Fruit fly (Drosophila melanogaster) whole organism, embryonic: ENCODE data around the gene CG43901.
A peak's percentile ranks its signal among the peaks of the same experiment; 100 is the strongest.

Experiments
- Atf3 ChIP-seq: fragments of 200-800 bp; sonication (Bioruptor generic); optimal IDR thresholded peaks from 3 replicates; lab custom pipeline; 2016; ENCODE audit warnings: missing biosample characterization, missing genetic modification characterization
- Blimp-1 ChIP-seq: fragments of 200-800 bp; sonication (Bioruptor generic); optimal IDR thresholded peaks from 3 replicates; lab custom pipeline; 2018; ENCODE audit warnings: missing biosample characterization, missing genetic modification characterization, mild to moderate bottlenecking, moderate library complexity, missing genetic modification reagents
- CG11085 ChIP-seq: fragments of 200-800 bp; sonication (Bioruptor generic); IDR thresholded peaks from 2 replicates; pipeline ENCODE4 v1.3.6; 2022; ENCODE audit warnings: missing biosample characterization, missing genetic modification characterization
- CG11695 ChIP-seq: fragments of 200-800 bp; sonication (Bioruptor generic); IDR thresholded peaks from 3 replicates; pipeline ENCODE4 v1.3.6; 2022; ENCODE audit warnings: missing biosample characterization, missing genetic modification characterization
- CG1233 ChIP-seq: fragments of 200-800 bp; sonication (Bioruptor generic); optimal IDR thresholded peaks from 4 replicates; lab custom pipeline; 2018; ENCODE audit warnings: missing biosample characterization, mild to moderate bottlenecking, missing genetic modification characterization
- CG13123 ChIP-seq: fragments of 200-800 bp; sonication (Bioruptor generic); optimal IDR thresholded peaks from 2 replicates; lab custom pipeline; 2016; ENCODE audit warnings: missing biosample characterization, missing genetic modification characterization
- CG15073 ChIP-seq: fragments of 200-800 bp; sonication (Bioruptor generic); optimal IDR thresholded peaks from 2 replicates; lab custom pipeline; 2016; ENCODE audit warnings: missing biosample characterization, missing genetic modification characterization
- CG17568 ChIP-seq: fragments of 200-800 bp; sonication (Bioruptor generic); optimal IDR thresholded peaks from 2 replicates; lab custom pipeline; 2018; ENCODE audit warnings: missing biosample characterization, mild to moderate bottlenecking, missing genetic modification characterization, moderate library complexity
- CG17829 ChIP-seq: fragments of 200-800 bp; optimal IDR thresholded peaks from 2 replicates; lab custom pipeline; 2019; ENCODE audit warnings: missing biosample characterization, mild to moderate bottlenecking, missing genetic modification characterization, moderate library complexity
- CG3065 ChIP-seq: fragments of 200-800 bp; sonication (Bioruptor generic); optimal IDR thresholded peaks from 2 replicates; lab custom pipeline; 2016; ENCODE audit warnings: missing biosample characterization, missing genetic modification characterization
- CG32767 ChIP-seq: fragments of 200-800 bp; sonication (Bioruptor generic); IDR thresholded peaks from 2 replicates; pipeline ENCODE4 v1.3.6; 2022; ENCODE audit warnings: missing biosample characterization, missing genetic modification characterization
- CG33213 ChIP-seq: fragments of 200-800 bp; sonication (Bioruptor generic); optimal IDR thresholded peaks from 3 replicates; lab custom pipeline; 2016; ENCODE audit warnings: missing biosample characterization, missing genetic modification characterization
- CG3407 ChIP-seq: fragments of 200-800 bp; sonication (Bioruptor generic); optimal IDR thresholded peaks from 2 replicates; lab custom pipeline; 2018; ENCODE audit warnings: missing biosample characterization, mild to moderate bottlenecking, missing genetic modification characterization
- CG3995 ChIP-seq: fragments of 200-800 bp; sonication (Bioruptor generic); optimal IDR thresholded peaks from 3 replicates; lab custom pipeline; 2016; ENCODE audit warnings: missing biosample characterization, missing genetic modification characterization
- CG42726 ChIP-seq: fragments of 200-800 bp; sonication (Bioruptor generic); IDR thresholded peaks from 2 replicates; pipeline ENCODE4 v1.3.6; 2022; ENCODE audit warnings: missing biosample characterization, missing genetic modification characterization; ENCODE audit not compliant: partially characterized antibody
- CG4854 ChIP-seq: fragments of 200-800 bp; sonication (Bioruptor generic); optimal IDR thresholded peaks from 2 replicates; lab custom pipeline; 2016; ENCODE audit warnings: missing biosample characterization, missing genetic modification characterization, inconsistent platforms
- CG6765 ChIP-seq: fragments of 200-800 bp; sonication (Bioruptor generic); optimal IDR thresholded peaks from 3 replicates; lab custom pipeline; 2017; ENCODE audit warnings: missing biosample characterization, mild to moderate bottlenecking, missing genetic modification characterization
- CHES-1-like ChIP-seq: fragments of 200-800 bp; sonication (Bioruptor generic); optimal IDR thresholded peaks from 2 replicates; lab custom pipeline; 2016; ENCODE audit warnings: missing biosample characterization, missing genetic modification characterization
- Dad ChIP-seq: fragments of 200-800 bp; sonication (Bioruptor generic); optimal IDR thresholded peaks from 3 replicates; lab custom pipeline; 2016; ENCODE audit warnings: missing biosample characterization, missing genetic modification characterization
- Deaf1 ChIP-seq: fragments of 200-800 bp; optimal IDR thresholded peaks from 3 replicates; lab custom pipeline; 2019; ENCODE audit warnings: missing biosample characterization, mild to moderate bottlenecking, missing genetic modification characterization, moderate library complexity
- Ets97D ChIP-seq: fragments of 200-800 bp; sonication (Bioruptor generic); optimal IDR thresholded peaks from 3 replicates; lab custom pipeline; 2016; ENCODE audit warnings: missing biosample characterization, missing genetic modification characterization
- Fer3 ChIP-seq: fragments of 200-800 bp; sonication (Bioruptor generic); optimal IDR thresholded peaks from 2 replicates; lab custom pipeline; 2018; ENCODE audit warnings: missing biosample characterization, mild to moderate bottlenecking, missing genetic modification characterization, moderate library complexity
- H15 ChIP-seq: fragments of 200-800 bp; sonication (Bioruptor generic); IDR thresholded peaks from 3 replicates; pipeline ENCODE4 v1.3.6; 2022; ENCODE audit warnings: missing biosample characterization, missing genetic modification characterization
- HHEX ChIP-seq: fragments of 200-800 bp; sonication (Bioruptor generic); optimal IDR thresholded peaks from 3 replicates; lab custom pipeline; 2017; ENCODE audit warnings: missing biosample characterization, mild to moderate bottlenecking, missing genetic modification characterization, missing genetic modification reagents
- HLH4C ChIP-seq: fragments of 200-800 bp; sonication (Bioruptor generic); IDR thresholded peaks from 3 replicates; pipeline ENCODE4 v1.3.6; 2022; ENCODE audit warnings: missing biosample characterization, missing genetic modification characterization; ENCODE audit not compliant: partially characterized antibody
- HLHmδ ChIP-seq: fragments of 200-800 bp; sonication (Bioruptor generic); optimal IDR thresholded peaks from 2 replicates; lab custom pipeline; 2018; ENCODE audit warnings: missing biosample characterization, mild to moderate bottlenecking, missing genetic modification characterization, moderate library complexity
- Hr78 ChIP-seq, 2 experiments: fragments of 200-800 bp in 1 of 2; fragments of >200 bp in 1 of 2; sonication (Bioruptor generic) in 1 of 2; optimal IDR thresholded peaks; 2 replicates each; lab custom pipeline; 2017 to 2019; ENCODE audit warnings: missing biosample characterization in 2 of 2, missing genetic modification characterization in 2 of 2, mild to moderate bottlenecking in 1 of 2, moderate library complexity in 1 of 2
- Lhr ChIP-seq: fragments of 200-800 bp; sonication (Bioruptor generic); optimal IDR thresholded peaks from 3 replicates; lab custom pipeline; 2017; ENCODE audit warnings: mild to moderate bottlenecking, missing biosample characterization, missing genetic modification reagents, missing genetic modification characterization
- Mes4 ChIP-seq: fragments of 200-800 bp; sonication (Bioruptor generic); optimal IDR thresholded peaks from 2 replicates; lab custom pipeline; 2016; ENCODE audit warnings: missing biosample characterization, missing genetic modification characterization
- Opbp ChIP-seq: fragments of 200-800 bp; sonication (Bioruptor generic); IDR thresholded peaks from 3 replicates; pipeline ENCODE4 v1.3.6; 2022; ENCODE audit warnings: missing biosample characterization, missing genetic modification characterization; ENCODE audit not compliant: partially characterized antibody
- Ravus ChIP-seq: fragments of 200-800 bp; sonication (Bioruptor generic); IDR thresholded peaks from 2 replicates; pipeline ENCODE4 v1.3.6; 2022; ENCODE audit warnings: missing biosample characterization, missing genetic modification characterization
- Sox102F ChIP-seq: fragments of 200-800 bp; sonication (Bioruptor generic); optimal IDR thresholded peaks from 2 replicates; lab custom pipeline; 2018; ENCODE audit warnings: missing biosample characterization, mild to moderate bottlenecking, missing genetic modification characterization, moderate library complexity
- Taf1 ChIP-seq: fragments of 200-800 bp; sonication (Bioruptor generic); IDR thresholded peaks from 2 replicates; pipeline ENCODE4 v1.3.6; 2022; ENCODE audit warnings: missing biosample characterization, missing genetic modification characterization
- ara ChIP-seq: fragments of 200-800 bp; sonication (Bioruptor generic); IDR thresholded peaks from 2 replicates; pipeline ENCODE4 v1.3.6; 2022; ENCODE audit warnings: missing biosample characterization, missing genetic modification characterization
- bab2 ChIP-seq: fragments of 200-800 bp; sonication (Bioruptor generic); optimal IDR thresholded peaks from 2 replicates; lab custom pipeline; 2016; ENCODE audit warnings: missing biosample characterization, missing genetic modification characterization
- caup ChIP-seq: fragments of 200-800 bp; sonication (Bioruptor generic); optimal IDR thresholded peaks from 3 replicates; lab custom pipeline; 2017; ENCODE audit warnings: missing biosample characterization, mild to moderate bottlenecking, missing genetic modification characterization, moderate library complexity; ENCODE audit not compliant: severe bottlenecking
- ems ChIP-seq: fragments of 200-800 bp; sonication (Bioruptor generic); optimal IDR thresholded peaks from 3 replicates; lab custom pipeline; 2016; ENCODE audit warnings: missing biosample characterization, missing genetic modification characterization
- hbn ChIP-seq: fragments of 200-800 bp; sonication (Bioruptor generic); IDR thresholded peaks from 2 replicates; pipeline ENCODE4 v1.3.6; 2022; ENCODE audit warnings: missing biosample characterization, missing genetic modification characterization; ENCODE audit not compliant: partially characterized antibody
- kni ChIP-seq: fragments of 200-800 bp; sonication (Bioruptor generic); optimal IDR thresholded peaks from 3 replicates; lab custom pipeline; 2017; ENCODE audit warnings: mild to moderate bottlenecking, missing biosample characterization, missing genetic modification reagents, missing genetic modification characterization
- lilli ChIP-seq: fragments of 200-800 bp; sonication (Bioruptor generic); optimal IDR thresholded peaks from 3 replicates; lab custom pipeline; 2016; ENCODE audit warnings: missing biosample characterization, missing genetic modification characterization
- mirr ChIP-seq: fragments of 200-800 bp; sonication (Bioruptor generic); optimal IDR thresholded peaks from 3 replicates; lab custom pipeline; 2018; ENCODE audit warnings: missing biosample characterization, mild to moderate bottlenecking, missing genetic modification characterization
- odd ChIP-seq: fragments of 200-800 bp; sonication (Bioruptor generic); optimal IDR thresholded peaks from 2 replicates; lab custom pipeline; 2017; ENCODE audit warnings: missing biosample characterization, mild to moderate bottlenecking, missing genetic modification characterization
- phol ChIP-seq: fragments of 200-800 bp; sonication (Bioruptor generic); optimal IDR thresholded peaks from 3 replicates; lab custom pipeline; 2018; ENCODE audit warnings: missing biosample characterization, mild to moderate bottlenecking, missing genetic modification characterization, moderate library complexity
- sc ChIP-seq, 3 experiments: fragments of >200 bp in 2 of 3; fragments of 200-800 bp in 1 of 3; sonication (Bioruptor generic) in 1 of 3; optimal IDR thresholded peaks; 2 replicates in 2 of 3; 3 replicates in 1 of 3; lab custom pipeline; 2017; ENCODE audit warnings: mild to moderate bottlenecking in 1 of 3, missing biosample characterization in 1 of 3, missing genetic modification characterization in 1 of 3, missing genetic modification reagents in 1 of 3
- schlank ChIP-seq: fragments of 200-800 bp; sonication (Bioruptor generic); optimal IDR thresholded peaks from 2 replicates; lab custom pipeline; 2018; ENCODE audit warnings: missing biosample characterization, mild to moderate bottlenecking, missing genetic modification characterization
- sd ChIP-seq: fragments of 200-800 bp; sonication (Bioruptor generic); optimal IDR thresholded peaks from 3 replicates; lab custom pipeline; 2018; ENCODE audit warnings: missing biosample characterization, mild to moderate bottlenecking, missing genetic modification characterization, moderate library complexity
- sima ChIP-seq: fragments of 200-800 bp; sonication (Bioruptor generic); optimal IDR thresholded peaks from 2 replicates; lab custom pipeline; 2016; ENCODE audit warnings: missing biosample characterization, missing genetic modification characterization
- slp2 ChIP-seq: fragments of 200-800 bp; sonication (Bioruptor generic); optimal IDR thresholded peaks from 2 replicates; lab custom pipeline; 2016; ENCODE audit warnings: missing biosample characterization, missing genetic modification characterization
- sqz ChIP-seq: fragments of 200-800 bp; sonication (Bioruptor generic); optimal IDR thresholded peaks from 3 replicates; lab custom pipeline; 2018; ENCODE audit warnings: missing biosample characterization, mild to moderate bottlenecking, missing genetic modification characterization
- stwl ChIP-seq: fragments of 200-800 bp; sonication (Bioruptor generic); optimal IDR thresholded peaks from 3 replicates; lab custom pipeline; 2018; ENCODE audit warnings: missing biosample characterization, mild to moderate bottlenecking, missing genetic modification characterization, moderate library complexity

CG43901 gene

DNA sequence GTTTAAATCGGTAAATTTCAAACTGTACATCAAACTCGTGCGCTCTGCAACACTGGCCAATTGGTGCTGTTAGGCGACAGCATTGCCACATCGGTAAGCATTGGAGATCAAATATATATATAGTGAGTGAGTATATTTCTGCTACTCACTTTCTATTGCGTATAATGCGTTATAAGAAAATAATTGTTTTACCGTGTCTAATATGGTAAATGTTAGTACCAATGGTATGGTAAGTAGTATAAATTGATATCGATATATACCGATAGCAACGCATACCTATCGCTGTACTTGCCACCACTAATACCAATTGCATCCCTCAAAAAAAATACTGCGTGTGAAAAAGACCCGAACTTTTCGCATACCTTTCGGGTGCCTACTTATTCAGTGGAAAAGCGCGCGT is 48.2 kb upstream of the CG43901 start, which contains the start of the genes sofe and CG2186 (continued):
- no peak for TF ChIP-seq Blimp-1 (GFP tag; lab: Kevin White, UChicago)
- peak; percentile 56; the same call in 1 of the 2 replicates for TF ChIP-seq CG42726 (GFP tag; lab: Robert Waterston, UW)
- no peak for TF ChIP-seq Dad (GFP tag; lab: Kevin White, UChicago)
- no peak for TF ChIP-seq odd (GFP tag; lab: Kevin White, UChicago)
- peak; percentile 83 for TF ChIP-seq HLH4C (GFP tag; lab: Robert Waterston, UW)
- TF ChIP-seq sc (optimal IDR thresholded peaks at IDR 0.05; lab: Kevin White, UChicago): no peak
- no peak for TF ChIP-seq sc (GFP tag; optimal IDR thresholded peaks at IDR 0.05; lab: Kevin White, UChicago)
- peak; percentile 16 for TF ChIP-seq CG33213 (GFP tag; lab: Kevin White, UChicago)
- TF ChIP-seq Sox102F (GFP tag; lab: Kevin White, UChicago): no peak
- TF ChIP-seq CG3407 (GFP tag; lab: Kevin White, UChicago): no peak
- TF ChIP-seq H15 (GFP tag; lab: Robert Waterston, UW): no peak
- TF ChIP-seq Mes4 (GFP tag; lab: Kevin White, UChicago): peak; percentile 47
- peak; percentile 79 for TF ChIP-seq Ets97D (GFP tag; lab: Kevin White, UChicago)
- TF ChIP-seq lilli (GFP tag; lab: Kevin White, UChicago): peak; percentile 81
- TF ChIP-seq schlank (tag; lab: Kevin White, UChicago): no peak
- no peak for TF ChIP-seq mirr (GFP tag; lab: Kevin White, UChicago)
- TF ChIP-seq ems: peak; percentile 44
- TF ChIP-seq CG13123: peak; percentile 46
- no peak for TF ChIP-seq Hr78 (GFP tag; optimal IDR thresholded peaks at IDR 0.05; lab: Kevin White, UChicago)
- TF ChIP-seq CG17568 (GFP tag; lab: Kevin White, UChicago): no peak
- no peak for TF ChIP-seq CG11085 (GFP tag; lab: Robert Waterston, UW)
- TF ChIP-seq HLHmδ (GFP tag; lab: Kevin White, UChicago): no peak
- no peak for TF ChIP-seq Taf1
- TF ChIP-seq stwl (tag; lab: Kevin White, UChicago): peak; percentile 77
- TF ChIP-seq caup (GFP tag; lab: Kevin White, UChicago): peak; percentile 47
- no peak for TF ChIP-seq CG15073
- no peak for TF ChIP-seq HHEX (GFP tag; lab: Kevin White, UChicago)
- peak; percentile 61 for TF ChIP-seq bab2 (GFP tag; lab: Kevin White, UChicago)
- TF ChIP-seq CG11695 (GFP tag; lab: Robert Waterston, UW): no peak
- TF ChIP-seq CG4854 (GFP tag; lab: Kevin White, UChicago): peak; percentile 15
- peak; percentile 58 for TF ChIP-seq Lhr (GFP tag; lab: Kevin White, UChicago)
- TF ChIP-seq CG1233 (GFP tag; lab: Kevin White, UChicago): no peak
- peak; percentile 19 for TF ChIP-seq CG3995
- TF ChIP-seq Deaf1 (tag; lab: Kevin White, UChicago): peak; percentile 51
- TF ChIP-seq CG3065 (GFP tag; lab: Kevin White, UChicago): no peak
- peak; percentile 31 for TF ChIP-seq Fer3 (tag; lab: Kevin White, UChicago)
- peak; percentile 55 for TF ChIP-seq CG17829 (tag; lab: Kevin White, UChicago)
- peak; percentile 2 for TF ChIP-seq kni (GFP tag; lab: Kevin White, UChicago)
- no peak for TF ChIP-seq sd (tag; lab: Kevin White, UChicago)
- peak; percentile 77 for TF ChIP-seq phol
- TF ChIP-seq Atf3 (GFP tag; lab: Kevin White, UChicago): peak; percentile 3
- TF ChIP-seq hbn (GFP tag; lab: Robert Waterston, UW): peak; percentile 80
- TF ChIP-seq ara: no peak
- peak; percentile 37 for TF ChIP-seq slp2 (GFP tag; lab: Kevin White, UChicago)
- no peak for TF ChIP-seq sima (GFP tag; lab: Kevin White, UChicago)
- TF ChIP-seq CHES-1-like (GFP tag; lab: Kevin White, UChicago): peak; percentile 28
- TF ChIP-seq sqz (GFP tag; lab: Kevin White, UChicago): no peak
- no peak for TF ChIP-seq CG6765 (GFP tag; lab: Kevin White, UChicago)
- TF ChIP-seq Opbp: peak; percentile 75
- TF ChIP-seq CG32767: 0 out of 2 replicates have a peak, but pooled peaks have one; percentile 15
- TF ChIP-seq Ravus (GFP tag; lab: Robert Waterston, UW): no peak
